Worm (Caenorhabditis elegans): Measurements from ENCODE around the gene asm-2.

The asm-2 gene

ce11 chrX:11287617-11288016 is 36.4 kb downstream of the asm-2 start, which contains the start of gene F38B2.4:
Gene F38B2.4, minus strand, starts transcription at chrX:11287717.
- peak in 1 of 2 experiments; percentile 23 for TF ChIP-seq hif-1 (tag; optimal IDR thresholded peaks at IDR 0.05)
- no peak for TF ChIP-seq dmd-8 (GFP tag; IDR thresholded peaks at IDR 0.05)
- TF ChIP-seq saeg-2 (GFP tag; IDR thresholded peaks at IDR 0.05), result no peak
- peak; percentile 46 for TF ChIP-seq aha-1 (tag)
- TF ChIP-seq F44E2.7 (GFP tag; IDR thresholded peaks at IDR 0.05), result no peak
- no peak for TF ChIP-seq zfp-3 (GFP tag; conservative IDR thresholded peaks at IDR 0.05)
- peak in 1 of 2 experiments; percentile 40 for TF ChIP-seq unc-62 (GFP tag; optimal IDR thresholded peaks at IDR 0.05 in 1 of 2)
- TF ChIP-seq unc-62 (tag; optimal IDR thresholded peaks at IDR 0.05), result no peak
- no peak for TF ChIP-seq lin-39 (tag; optimal IDR thresholded peaks at IDR 0.05)
- no peak for TF ChIP-seq ceh-32 (tag; optimal IDR thresholded peaks at IDR 0.05; ENCODE audit: poor library complexity)
- no peak for TF ChIP-seq nhr-10 (tag; optimal IDR thresholded peaks at IDR 0.05)
- TF ChIP-seq Y105C5A.15 (GFP tag; IDR thresholded peaks at IDR 0.05), result no peak

- TF ChIP-seq aha-1 (tag) (peak; percentile 43), pha-4 (GFP tag; IDR thresholded peaks at IDR 0.05) (no peak), pha-4 (tag; optimal IDR thresholded peaks at IDR 0.05) (no peak)
Measured at ce11 chrX:11286246-11286645, 37.8 kb downstream of the asm-2 start, which contains the start of gene F38B2.3. Gene F38B2.3, minus strand, starts transcription at chrX:11286346.

- peak; percentile 26 for TF ChIP-seq aha-1 (tag)
- TF ChIP-seq nhr-28 (tag; optimal IDR thresholded peaks at IDR 0.05), result no peak
Measured at ce11 chrX:11281148-11281547, 42.9 kb downstream of the asm-2 start, which contains the start of gene F38B2.6. Gene F38B2.6, minus strand, starts transcription at chrX:11281248.

- TF ChIP-seq fkh-10 (GFP tag; optimal IDR thresholded peaks at IDR 0.05), result no peak
Measured at ce11 chrX:11279276-11279675, 44.8 kb downstream of the asm-2 start, which contains the start of gene F38B2.2. Gene F38B2.2, minus strand, starts transcription at chrX:11279376.
